Fruit fly (Drosophila melanogaster) whole organism, embryonic: Measurements from ENCODE around the gene rost.

Experiments
- Antp ChIP-seq: fragments of 200-800 bp; sonication (Bioruptor generic); optimal IDR thresholded peaks from 3 replicates; lab custom pipeline; 2016; ENCODE audit warnings: missing biosample characterization, missing genetic modification characterization
- BEAF-32 ChIP-seq: fragments of 200-800 bp; sonication (Bioruptor generic); optimal IDR thresholded peaks from 3 replicates; lab custom pipeline; 2017; ENCODE audit warnings: missing biosample characterization, missing genetic modification characterization, mild to moderate bottlenecking, moderate library complexity, missing genetic modification reagents
- Bdp1 ChIP-seq: fragments of 200-800 bp; sonication (Bioruptor generic); optimal IDR thresholded peaks from 3 replicates; lab custom pipeline; 2016; ENCODE audit warnings: missing biosample characterization, missing genetic modification characterization
- CG11085 ChIP-seq: fragments of 200-800 bp; sonication (Bioruptor generic); IDR thresholded peaks from 2 replicates; pipeline ENCODE4 v1.3.6; 2022; ENCODE audit warnings: missing biosample characterization, missing genetic modification characterization
- CG11093 ChIP-seq: fragments of 200-800 bp; sonication (Bioruptor generic); IDR thresholded peaks from 3 replicates; pipeline ENCODE4 v1.3.6; 2022; ENCODE audit warnings: missing biosample characterization, missing genetic modification characterization
- CG11247 ChIP-seq: fragments of 200-800 bp; sonication (Bioruptor generic); IDR thresholded peaks from 2 replicates; pipeline ENCODE4 v1.3.6; 2022; ENCODE audit warnings: missing biosample characterization, missing genetic modification characterization
- CG11560 ChIP-seq: fragments of 200-800 bp; sonication (Bioruptor generic); IDR thresholded peaks from 3 replicates; pipeline ENCODE4 v1.3.6; 2022; ENCODE audit warnings: missing biosample characterization, missing genetic modification characterization
- CG12236 ChIP-seq: fragments of 200-800 bp; sonication (Bioruptor generic); optimal IDR thresholded peaks from 2 replicates; lab custom pipeline; 2016; ENCODE audit warnings: missing biosample characterization, missing genetic modification characterization
- CG12769 ChIP-seq: fragments of 200-800 bp; sonication (Bioruptor generic); optimal IDR thresholded peaks from 2 replicates; lab custom pipeline; 2019; ENCODE audit warnings: missing biosample characterization, mild to moderate bottlenecking, missing genetic modification characterization, moderate library complexity
- CG1603 ChIP-seq: fragments of 200-800 bp; sonication (Bioruptor generic); optimal IDR thresholded peaks from 2 replicates; lab custom pipeline; 2019; ENCODE audit warnings: missing biosample characterization, mild to moderate bottlenecking, missing genetic modification characterization, moderate library complexity
- CG17359 ChIP-seq: fragments of 200-800 bp; sonication (Bioruptor generic); optimal IDR thresholded peaks from 3 replicates; lab custom pipeline; 2018; ENCODE audit warnings: missing biosample characterization, mild to moderate bottlenecking, missing genetic modification characterization, moderate library complexity
- CG17385 ChIP-seq: fragments of 200-800 bp; sonication (Bioruptor generic); optimal IDR thresholded peaks from 3 replicates; lab custom pipeline; 2018; ENCODE audit warnings: missing biosample characterization, mild to moderate bottlenecking, missing genetic modification characterization
- CG3065 ChIP-seq: fragments of 200-800 bp; sonication (Bioruptor generic); optimal IDR thresholded peaks from 2 replicates; lab custom pipeline; 2016; ENCODE audit warnings: missing biosample characterization, missing genetic modification characterization
- CG3726 ChIP-seq: fragments of 200-800 bp; sonication (Bioruptor generic); IDR thresholded peaks from 3 replicates; pipeline ENCODE4, ENCODE4 v1.3.6; 2022; ENCODE audit warnings: missing biosample characterization, missing genetic modification characterization
- CG4707 ChIP-seq: fragments of 200-800 bp; sonication (Bioruptor generic); optimal IDR thresholded peaks from 2 replicates; lab custom pipeline; 2018; ENCODE audit warnings: missing biosample characterization, mild to moderate bottlenecking, missing genetic modification characterization, moderate library complexity
- CG6683 ChIP-seq: fragments of 200-800 bp; sonication (Bioruptor generic); optimal IDR thresholded peaks from 2 replicates; lab custom pipeline; 2017; ENCODE audit warnings: missing biosample characterization, mild to moderate bottlenecking, missing genetic modification characterization, missing genetic modification reagents
- CG7786 ChIP-seq: fragments of 200-800 bp; sonication (Bioruptor generic); optimal IDR thresholded peaks from 2 replicates; lab custom pipeline; 2016; ENCODE audit warnings: missing biosample characterization, missing genetic modification characterization
- CG8281 ChIP-seq: fragments of 200-800 bp; sonication (Bioruptor generic); optimal IDR thresholded peaks from 2 replicates; lab custom pipeline; 2018; ENCODE audit warnings: missing biosample characterization, mild to moderate bottlenecking, missing genetic modification characterization, moderate library complexity
- CG8290 ChIP-seq, 3 experiments: fragments of 200-800 bp; sonication (Bioruptor generic); optimal IDR thresholded peaks; 2 replicates each; lab custom pipeline; 2016 to 2019; ENCODE audit warnings: missing biosample characterization in 3 of 3, missing genetic modification characterization in 3 of 3, mild to moderate bottlenecking in 2 of 3, moderate library complexity in 1 of 3
- CG9817 ChIP-seq: fragments of 200-800 bp; sonication (Bioruptor generic); optimal IDR thresholded peaks from 2 replicates; lab custom pipeline; 2018; ENCODE audit warnings: missing biosample characterization, mild to moderate bottlenecking, missing genetic modification characterization, moderate library complexity
- CkIIα-i1 ChIP-seq: fragments of 200-800 bp; sonication (Bioruptor generic); IDR thresholded peaks from 2 replicates; pipeline ENCODE4 v1.3.6; 2022; ENCODE audit warnings: missing biosample characterization, missing genetic modification characterization
- CoRest ChIP-seq: fragments of 200-800 bp; sonication (Bioruptor generic); optimal IDR thresholded peaks from 3 replicates; lab custom pipeline; 2018; ENCODE audit warnings: missing biosample characterization, mild to moderate bottlenecking, missing genetic modification characterization, moderate library complexity
- CrebB ChIP-seq: fragments of 200-800 bp; sonication (Bioruptor generic); optimal IDR thresholded peaks from 3 replicates; lab custom pipeline; 2018; ENCODE audit warnings: missing biosample characterization, mild to moderate bottlenecking, missing genetic modification characterization
- E2f2 ChIP-seq: fragments of 200-800 bp; sonication (Bioruptor generic); IDR thresholded peaks from 2 replicates; pipeline ENCODE4 v1.3.6; 2022; ENCODE audit warnings: missing biosample characterization, missing genetic modification characterization
- Elba2 ChIP-seq: fragments of 200-800 bp; sonication (Bioruptor generic); optimal IDR thresholded peaks from 3 replicates; lab custom pipeline; 2016; ENCODE audit warnings: missing biosample characterization, missing genetic modification characterization
- Ets65A ChIP-seq: fragments of 200-800 bp; sonication (Bioruptor generic); peaks from one replicate; lab custom pipeline; 2016; ENCODE audit warnings: missing biosample characterization, missing genetic modification characterization
- HHEX ChIP-seq: fragments of 200-800 bp; sonication (Bioruptor generic); optimal IDR thresholded peaks from 3 replicates; lab custom pipeline; 2017; ENCODE audit warnings: missing biosample characterization, mild to moderate bottlenecking, missing genetic modification characterization, missing genetic modification reagents
- HmgD ChIP-seq: fragments of 200-800 bp; sonication (Bioruptor generic); optimal IDR thresholded peaks from 3 replicates; lab custom pipeline; 2016; ENCODE audit warnings: missing biosample characterization, missing genetic modification characterization
- Med ChIP-seq: fragments of 200-800 bp; sonication (Bioruptor generic); peaks from one replicate; lab custom pipeline; 2016; ENCODE audit warnings: missing biosample characterization, missing genetic modification characterization, mild to moderate bottlenecking, inconsistent platforms, moderate library complexity
- NK7.1 ChIP-seq: fragments of 200-800 bp; sonication (Bioruptor generic); optimal IDR thresholded peaks from 3 replicates; lab custom pipeline; 2016; ENCODE audit warnings: missing biosample characterization, missing genetic modification characterization
- Sox102F ChIP-seq: fragments of 200-800 bp; sonication (Bioruptor generic); optimal IDR thresholded peaks from 2 replicates; lab custom pipeline; 2018; ENCODE audit warnings: missing biosample characterization, mild to moderate bottlenecking, missing genetic modification characterization, moderate library complexity
- ase ChIP-seq: fragments of 200-800 bp; sonication (Bioruptor generic); IDR thresholded peaks from 3 replicates; pipeline ENCODE4 v1.3.6; 2022; ENCODE audit warnings: missing biosample characterization, missing genetic modification characterization
- emc ChIP-seq: fragments of 200-800 bp; sonication (Bioruptor generic); optimal IDR thresholded peaks from 2 replicates; lab custom pipeline; 2016; ENCODE audit warnings: missing biosample characterization, missing genetic modification characterization
- fd102C ChIP-seq: fragments of 200-800 bp; sonication (Bioruptor generic); optimal IDR thresholded peaks from 2 replicates; lab custom pipeline; 2018; ENCODE audit warnings: missing biosample characterization, mild to moderate bottlenecking, missing genetic modification characterization, moderate library complexity
- fu2 ChIP-seq: fragments of 200-800 bp; sonication (Bioruptor generic); optimal IDR thresholded peaks from 2 replicates; lab custom pipeline; 2016; ENCODE audit warnings: missing biosample characterization, missing genetic modification characterization
- grn ChIP-seq: fragments of 200-800 bp; sonication (Bioruptor generic); optimal IDR thresholded peaks from 3 replicates; lab custom pipeline; 2017; ENCODE audit warnings: missing biosample characterization, missing genetic modification characterization
- gro ChIP-seq: fragments of 200-800 bp; sonication (Bioruptor generic); optimal IDR thresholded peaks from 2 replicates; lab custom pipeline; 2016; ENCODE audit warnings: missing biosample characterization, missing genetic modification characterization
- ham ChIP-seq: fragments of 200-800 bp; sonication (Bioruptor generic); IDR thresholded peaks from 2 replicates; pipeline ENCODE4 v1.3.6; 2022; ENCODE audit warnings: missing biosample characterization, missing genetic modification characterization
- mirr ChIP-seq: fragments of 200-800 bp; sonication (Bioruptor generic); optimal IDR thresholded peaks from 3 replicates; lab custom pipeline; 2018; ENCODE audit warnings: missing biosample characterization, mild to moderate bottlenecking, missing genetic modification characterization
- nerfin-1 ChIP-seq: fragments of 200-800 bp; sonication (Bioruptor generic); optimal IDR thresholded peaks from 3 replicates; lab custom pipeline; 2019; ENCODE audit warnings: missing biosample characterization, mild to moderate bottlenecking, missing genetic modification characterization, moderate library complexity
- salm ChIP-seq: fragments of 200-800 bp; sonication (Bioruptor generic); optimal IDR thresholded peaks from 2 replicates; lab custom pipeline; 2018; ENCODE audit warnings: missing biosample characterization, mild to moderate bottlenecking, missing genetic modification characterization
- scrt ChIP-seq: fragments of 200-800 bp; sonication (Bioruptor generic); optimal IDR thresholded peaks from 2 replicates; lab custom pipeline; 2018; ENCODE audit warnings: missing biosample characterization, mild to moderate bottlenecking, missing genetic modification characterization, moderate library complexity
- sens-2 ChIP-seq: fragments of 200-800 bp; sonication (Bioruptor generic); IDR thresholded peaks from 2 replicates; pipeline ENCODE4 v1.3.6; 2022; ENCODE audit warnings: missing biosample characterization, missing genetic modification characterization
- stwl ChIP-seq: fragments of 200-800 bp; sonication (Bioruptor generic); optimal IDR thresholded peaks from 3 replicates; lab custom pipeline; 2018; ENCODE audit warnings: missing biosample characterization, mild to moderate bottlenecking, missing genetic modification characterization, moderate library complexity
- tin ChIP-seq: fragments of 200-800 bp; sonication (Bioruptor generic); optimal IDR thresholded peaks from 3 replicates; lab custom pipeline; 2016; ENCODE audit warnings: missing biosample characterization, missing genetic modification characterization
- trh ChIP-seq: fragments of 200-800 bp; sonication (Bioruptor generic); optimal IDR thresholded peaks from 2 replicates; lab custom pipeline; 2016; ENCODE audit warnings: missing biosample characterization, missing genetic modification characterization
- tx ChIP-seq: fragments of 200-800 bp; sonication (Bioruptor generic); optimal IDR thresholded peaks from 2 replicates; lab custom pipeline; 2016; ENCODE audit warnings: missing biosample characterization, missing genetic modification characterization
- unpg ChIP-seq: fragments of 200-800 bp; sonication (Bioruptor generic); optimal IDR thresholded peaks from 3 replicates; lab custom pipeline; 2018; ENCODE audit warnings: missing biosample characterization, mild to moderate bottlenecking, missing genetic modification characterization, moderate library complexity
- wek ChIP-seq: fragments of 200-800 bp; sonication (Bioruptor generic); optimal IDR thresholded peaks from 3 replicates; lab custom pipeline; 2018; ENCODE audit warnings: missing biosample characterization, mild to moderate bottlenecking, missing genetic modification characterization, moderate library complexity
- wor ChIP-seq: fragments of 200-800 bp; sonication (Bioruptor generic); IDR thresholded peaks from 2 replicates; pipeline ENCODE4 v1.3.6; 2022; ENCODE audit warnings: missing biosample characterization, missing genetic modification characterization

rost gene

DNA sequence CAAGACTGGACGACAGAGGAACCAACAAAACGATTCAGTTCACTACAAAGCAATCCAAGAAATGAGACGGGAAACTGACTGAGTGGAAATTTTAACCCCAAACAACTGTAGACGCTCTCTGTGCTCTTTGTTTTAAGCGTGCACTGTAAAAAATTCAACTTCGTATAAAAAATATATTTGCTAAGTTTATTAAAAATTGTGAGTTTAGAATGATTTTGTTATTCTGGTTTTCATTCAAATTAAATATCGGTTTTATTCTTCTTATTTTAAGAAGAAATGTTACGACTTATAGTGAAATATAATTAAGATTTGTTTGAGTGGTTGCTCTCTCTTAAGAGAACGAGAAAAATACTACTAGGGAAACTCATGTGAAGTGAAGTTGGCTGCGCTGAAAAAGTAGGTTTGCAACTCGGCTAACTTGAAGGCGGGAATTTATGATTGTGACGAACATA is 31.3 kb downstream of the rost start (continued):
- TF ChIP-seq HHEX (peak; percentile 86), CG9817 (tag; lab: Kevin White, UChicago) (peak; percentile 80), nerfin-1 (tag; lab: Kevin White, UChicago) (peak; percentile 86), HmgD (GFP tag; lab: Kevin White, UChicago) (peak; percentile 83), unpg (peak; percentile 95), Ets65A (GFP tag; lab: Kevin White, UChicago) (peak; percentile 94), Sox102F (GFP tag; lab: Kevin White, UChicago) (peak; percentile 99), mirr (peak; percentile 69), BEAF-32 (no peak), CG8290 (GFP tag; optimal IDR thresholded peaks at IDR 0.05; lab: Kevin White, UChicago) (peak; percentile 97), CG8290 (tag; optimal IDR thresholded peaks at IDR 0.05; lab: Kevin White, UChicago) (peak; percentile 74 to 89), Bdp1 (GFP tag; lab: Kevin White, UChicago) (peak; percentile 79), ase (GFP tag; lab: Robert Waterston, UW) (peak; percentile 96), Antp (GFP tag; lab: Kevin White, UChicago) (peak; percentile 94), grn (peak; percentile 51), CG11085 (GFP tag; lab: Robert Waterston, UW) (peak; percentile 93), stwl (tag; lab: Kevin White, UChicago) (peak; percentile 83), CkIIα-i1 (GFP tag; lab: Robert Waterston, UW) (peak; percentile 91; the same call in 1 of the 2 replicates), CG17385 (peak; percentile 86), CG1603 (tag; lab: Kevin White, UChicago) (peak; percentile 87), fd102C (GFP tag; lab: Kevin White, UChicago) (peak; percentile 93), NK7.1 (GFP tag; lab: Kevin White, UChicago) (peak; percentile 87), CG6683 (peak; percentile 80), CG17359 (tag; lab: Kevin White, UChicago) (peak; percentile 93), CG11247 (GFP tag; lab: Robert Waterston, UW) (peak; percentile 94), ham (GFP tag; lab: Robert Waterston, UW) (peak; percentile 89), CoRest (peak; percentile 93), E2f2 (peak; percentile 98), fu2 (GFP tag; lab: Kevin White, UChicago) (peak; percentile 84), Med (peak; percentile 96), CG12769 (tag; lab: Kevin White, UChicago) (peak; percentile 88), sens-2 (GFP tag; lab: Robert Waterston, UW) (peak; percentile 87), gro (GFP tag; lab: Kevin White, UChicago) (peak; percentile 68), salm (tag; lab: Kevin White, UChicago) (peak; percentile 81), wek (peak; percentile 70), Elba2 (peak; percentile 58), CrebB (peak; percentile 85), CG11560 (tag; lab: Robert Waterston, UW) (peak; percentile 86; the same call in 2 of the 3 replicates), scrt (GFP tag; lab: Kevin White, UChicago) (peak; percentile 83), CG3065 (GFP tag; lab: Kevin White, UChicago) (peak; percentile 85), wor (GFP tag; lab: Robert Waterston, UW) (peak; percentile 95), emc (peak; percentile 74), tin (peak; percentile 93), trh (GFP tag; lab: Kevin White, UChicago) (peak; percentile 95), CG12236 (peak; percentile 93), CG11093 (GFP tag; lab: Robert Waterston, UW) (peak; percentile 95), CG7786 (peak; percentile 89), tx (GFP tag; lab: Kevin White, UChicago) (peak; percentile 92), CG8281 (tag; lab: Kevin White, UChicago) (peak; percentile 66), CG3726 (GFP tag; lab: Robert Waterston, UW) (peak; percentile 96), CG4707 (GFP tag; lab: Kevin White, UChicago) (peak; percentile 85)
